Worm (Caenorhabditis elegans): ENCODE data around the gene gsp-2.

ce11 chrIII:7359037-7359548 lies 22.7 kb downstream of the gsp-2 start, which contains the start of the genes eco-1 and hmgr-1:
- TF ChIP-seq pha-2 (tag; optimal IDR thresholded peaks at IDR 0.05) (no peak), dmd-4 (tag; optimal IDR thresholded peaks at IDR 0.05; ENCODE audit: borderline replicate concordance) (no peak)

Data from whole organism, late embryonic.